Fruit fly (Drosophila melanogaster): ENCODE measurements around the gene CG32373.

DNA sequence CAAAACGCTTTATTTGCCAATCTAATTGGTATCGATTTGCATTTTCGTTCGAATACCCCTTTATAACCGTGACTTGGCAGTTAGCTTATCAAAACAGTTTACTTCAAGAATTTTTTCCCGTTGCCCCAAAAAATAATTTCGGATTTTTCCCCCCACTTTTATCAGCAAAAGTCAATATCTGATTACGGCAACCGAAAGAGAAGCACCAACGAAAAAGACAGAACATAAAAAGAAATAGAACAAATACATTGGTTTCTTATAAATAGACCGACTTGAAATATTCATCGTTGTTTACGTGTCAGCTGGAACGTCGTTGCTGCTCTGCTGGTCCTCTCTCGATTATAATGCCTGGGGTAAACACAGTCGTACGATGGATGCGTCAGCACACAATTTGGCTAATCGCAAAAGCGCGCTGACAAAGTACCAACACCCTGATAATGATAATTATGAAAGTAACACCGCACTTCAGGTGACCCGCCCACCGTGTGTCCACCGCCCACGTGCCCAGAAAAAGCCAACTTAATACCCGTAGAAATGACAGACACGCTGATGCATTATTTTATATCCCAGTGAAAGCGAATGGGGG lies 151.1 kb downstream of the CG32373 start:
- TF ChIP-seq Jra (GFP tag; optimal IDR thresholded peaks at IDR 0.05) (peak; percentile 6), lola (GFP tag; optimal IDR thresholded peaks at IDR 0.05) (no peak), Myc (optimal IDR thresholded peaks at IDR 0.05) (no peak), dsf (GFP tag; optimal IDR thresholded peaks at IDR 0.05; ENCODE audit: borderline replicate concordance) (no peak), tai (GFP tag; optimal IDR thresholded peaks at IDR 0.05) (no peak), pan (optimal IDR thresholded peaks at IDR 0.05) (no peak), OdsH (GFP tag; optimal IDR thresholded peaks at IDR 0.05) (no peak), br (GFP tag; optimal IDR thresholded peaks at IDR 0.05) (peak; percentile 22), fru (GFP tag; optimal IDR thresholded peaks at IDR 0.05) (peak; percentile 23), Hr83 (GFP tag; optimal IDR thresholded peaks at IDR 0.05; ENCODE audit: poor library complexity, severe bottlenecking) (no peak), Abd-B (GFP tag; optimal IDR thresholded peaks at IDR 0.05) (no peak), psq (GFP tag; optimal IDR thresholded peaks at IDR 0.05) (no peak), Dif (GFP tag; optimal IDR thresholded peaks at IDR 0.05; ENCODE audit: partially characterized antibody) (no peak)

Data from whole organism, wandering third instar larva.